Fruit fly (Drosophila melanogaster): ENCODE data around the gene CG31140.

Gene CG31140

dm6 chr3R:23919366-23919765, 43.6 kb upstream of the CG31140 start (continued):
- TF ChIP-seq Meics (GFP tag; optimal IDR thresholded peaks at IDR 0.05) (peak; percentile 61), Fer3 (tag; optimal IDR thresholded peaks at IDR 0.05) (peak; percentile 51), sob (GFP tag; IDR thresholded peaks at IDR 0.05) (peak; percentile 63; the same call in 1 of the 2 replicates), abd-A (tag; optimal IDR thresholded peaks at IDR 0.05) (no peak), lab (GFP tag; optimal IDR thresholded peaks at IDR 0.05) (peak; percentile 85), TFAM (GFP tag; optimal IDR thresholded peaks at IDR 0.05) (no peak), cad (GFP tag; optimal IDR thresholded peaks at IDR 0.05) (no peak), CG7556 (GFP tag; optimal IDR thresholded peaks at IDR 0.05) (peak; percentile 29), CG33557 (GFP tag; optimal IDR thresholded peaks at IDR 0.05) (no peak), CG1529 (GFP tag; optimal IDR thresholded peaks at IDR 0.05) (peak; percentile 21), mirr (GFP tag; optimal IDR thresholded peaks at IDR 0.05) (peak; percentile 83), otp (GFP tag; IDR thresholded peaks at IDR 0.05) (peak; percentile 64; the same call in 2 of the 3 replicates), cato (GFP tag; optimal IDR thresholded peaks at IDR 0.05; ENCODE audit: borderline replicate concordance) (no peak), cwo (GFP tag; optimal IDR thresholded peaks at IDR 0.05) (peak; percentile 40), E2f2 (GFP tag; IDR thresholded peaks at IDR 0.05) (peak; percentile 30; the same call in 1 of the 2 replicates), CG17912 (GFP tag; optimal IDR thresholded peaks at IDR 0.05) (peak; percentile 48), fd3F (GFP tag; optimal IDR thresholded peaks at IDR 0.05) (no peak), dpn (GFP tag; optimal IDR thresholded peaks at IDR 0.05) (peak in 1 of 2 experiments; percentile 1), crc (GFP tag; optimal IDR thresholded peaks at IDR 0.05) (no peak), CG4328 (GFP tag; optimal IDR thresholded peaks at IDR 0.05) (peak; percentile 30), CG12104 (GFP tag; optimal IDR thresholded peaks at IDR 0.05) (peak; percentile 16), en (GFP tag; optimal IDR thresholded peaks at IDR 0.05) (no peak), CTCF (GFP tag; optimal IDR thresholded peaks at IDR 0.05) (peak; percentile 39), Gsc (GFP tag; IDR thresholded peaks at IDR 0.05) (no peak), Lpt (GFP tag; optimal IDR thresholded peaks at IDR 0.05) (no peak), Bgb (GFP tag; IDR thresholded peaks at IDR 0.05; ENCODE audit: partially characterized antibody) (no peak), CG10209 (GFP tag; optimal IDR thresholded peaks at IDR 0.05) (peak; percentile 37), Poxn (GFP tag; IDR thresholded peaks at IDR 0.05) (no peak), CoRest (tag; optimal IDR thresholded peaks at IDR 0.05) (peak; percentile 19), CG12391 (tag; optimal IDR thresholded peaks at IDR 0.05) (no peak), MESR4 (GFP tag; optimal IDR thresholded peaks at IDR 0.05) (no peak), peb (GFP tag; IDR thresholded peaks at IDR 0.05) (no peak), unc-4 (GFP tag; IDR thresholded peaks at IDR 0.05; ENCODE audit: partially characterized antibody) (no peak), CG4707 (GFP tag; optimal IDR thresholded peaks at IDR 0.05) (peak; percentile 32), crol (GFP tag; IDR thresholded peaks at IDR 0.05) (peak; percentile 78), chn (GFP tag; optimal IDR thresholded peaks at IDR 0.05) (no peak), CG14710 (tag; optimal IDR thresholded peaks at IDR 0.05) (peak; percentile 17), CG8478 (optimal IDR thresholded peaks at IDR 0.05) (no peak), inv (GFP tag; IDR thresholded peaks at IDR 0.05; ENCODE audit: partially characterized antibody) (no peak), CG17328 (GFP tag; IDR thresholded peaks at IDR 0.05) (no peak), CG18619 (GFP tag; optimal IDR thresholded peaks at IDR 0.05) (peak; percentile 54), CG17612 (GFP tag; IDR thresholded peaks at IDR 0.05) (no peak), ato (GFP tag; IDR thresholded peaks at IDR 0.05; ENCODE audit: partially characterized antibody) (no peak), Blimp-1 (GFP tag; optimal IDR thresholded peaks at IDR 0.05) (peak; percentile 39), ems (GFP tag; optimal IDR thresholded peaks at IDR 0.05) (no peak), Scr (GFP tag; IDR thresholded peaks at IDR 0.05; ENCODE audit: partially characterized antibody) (no peak), wek (GFP tag; optimal IDR thresholded peaks at IDR 0.05) (peak; percentile 80), dan (GFP tag; IDR thresholded peaks at IDR 0.05) (no peak), CG6765 (GFP tag; optimal IDR thresholded peaks at IDR 0.05) (peak; percentile 75), CG31441 (GFP tag; IDR thresholded peaks at IDR 0.05) (peak; percentile 48; the same call in 1 of the 2 replicates), lov (optimal IDR thresholded peaks at IDR 0.05) (no peak), lov (GFP tag; IDR thresholded peaks at IDR 0.05) (no peak)

Measured in whole organism, embryonic.